Worm (Caenorhabditis elegans) whole organism, L1 larva: ENCODE measurements around the gene C25E10.10.

Source experiments
- C04F5.9 ChIP-seq: sonication (generic microtip); optimal IDR thresholded peaks from 2 replicates; lab custom pipeline; 2016; ENCODE audit warnings: missing genetic modification characterization, missing compliant biosample characterization
- aly-2 ChIP-seq: fragments of 150-350 bp; optimal IDR thresholded peaks from 2 replicates; lab custom pipeline; 2014; ENCODE audit warnings: missing biosample characterization, missing genetic modification characterization
- ceh-63 ChIP-seq: fragments of 200-800 bp; sonication (Bioruptor generic); optimal IDR thresholded peaks from 2 replicates; lab custom pipeline; 2018; ENCODE audit warnings: mild to moderate bottlenecking, missing genetic modification characterization, missing compliant biosample characterization
- ceh-8 ChIP-seq: fragments of 200-800 bp; sonication (Bioruptor generic); optimal IDR thresholded peaks from 2 replicates; lab custom pipeline; 2018; ENCODE audit warnings: mild to moderate bottlenecking, missing genetic modification characterization, moderate library complexity, missing compliant biosample characterization
- fos-1 ChIP-seq: fragments of 150-350 bp; optimal IDR thresholded peaks from 2 replicates; lab custom pipeline; 2014; ENCODE audit warnings: missing biosample characterization, missing genetic modification characterization
- irx-1 ChIP-seq: sonication (generic microtip); optimal IDR thresholded peaks from 2 replicates; lab custom pipeline; 2016; ENCODE audit warnings: missing genetic modification characterization, missing compliant biosample characterization
- lin-15B ChIP-seq: fragments of 150-350 bp; sonication (generic microtip); optimal IDR thresholded peaks from 3 replicates; lab custom pipeline; 2014; ENCODE audit warnings: missing biosample characterization, missing genetic modification characterization
- mdl-1 ChIP-seq, 2 experiments: fragments of 150-350 bp; optimal IDR thresholded peaks; 2 replicates each; lab custom pipeline; 2014 to 2017; ENCODE audit warnings: missing biosample characterization in 2 of 2, missing genetic modification characterization in 2 of 2, inconsistent platforms in 1 of 2
- pax-3 ChIP-seq: fragments of 200-800 bp; sonication (Bioruptor generic); optimal IDR thresholded peaks from 2 replicates; lab custom pipeline; 2018; ENCODE audit warnings: mild to moderate bottlenecking, missing genetic modification characterization, moderate library complexity, missing compliant biosample characterization
- snpc-4 ChIP-seq: fragments of 150-350 bp; optimal IDR thresholded peaks from 2 replicates; lab custom pipeline; 2014; ENCODE audit warnings: missing biosample characterization, missing genetic modification characterization
- sptf-1 ChIP-seq: fragments of 150-350 bp; optimal IDR thresholded peaks from 2 replicates; lab custom pipeline; 2014; ENCODE audit warnings: missing biosample characterization, missing genetic modification characterization
- tlp-1 ChIP-seq: fragments of 150-350 bp; optimal IDR thresholded peaks from 2 replicates; lab custom pipeline; 2014; ENCODE audit warnings: missing biosample characterization, missing genetic modification characterization

- TF ChIP-seq fos-1 (tag; lab: Kevin White, UChicago) (no peak), lin-15B (no peak), tlp-1 (tag; lab: Kevin White, UChicago) (no peak), ceh-8 (GFP tag; lab: Kevin White, UChicago) (no peak), sptf-1 (no peak), snpc-4 (tag; lab: Kevin White, UChicago) (no peak), irx-1 (tag; lab: Kevin White, UChicago) (no peak), aly-2 (tag; lab: Kevin White, UChicago) (no peak), ceh-63 (GFP tag; lab: Kevin White, UChicago) (no peak), pax-3 (tag; lab: Kevin White, UChicago) (no peak), C04F5.9 (tag; lab: Kevin White, UChicago) (no peak), mdl-1 (tag; optimal IDR thresholded peaks at IDR 0.05; lab: Kevin White, UChicago) (no peak)
These were observed 9.8 kb upstream of the C25E10.10 start for ce11 chrV:9065915-9066314.
